Fruit fly (Drosophila melanogaster) whole organism, embryonic: Measurements from ENCODE around the gene dati.

Experiments used
- ATbp ChIP-seq: fragments of 200-800 bp; sonication (Bioruptor generic); optimal IDR thresholded peaks from 2 replicates; lab custom pipeline; 2017; ENCODE audit warnings: missing biosample characterization, mild to moderate bottlenecking, missing genetic modification characterization, missing genetic modification reagents
- Asciz ChIP-seq: fragments of 200-800 bp; sonication (Bioruptor generic); optimal IDR thresholded peaks from 2 replicates; lab custom pipeline; 2017; ENCODE audit warnings: missing biosample characterization, mild to moderate bottlenecking, missing genetic modification characterization, missing genetic modification reagents
- Awh ChIP-seq: fragments of 200-800 bp; sonication (Bioruptor generic); IDR thresholded peaks from 2 replicates; pipeline ENCODE4, ENCODE4 v1.3.6; 2022; ENCODE audit warnings: missing biosample characterization, missing genetic modification characterization
- BEAF-32 ChIP-seq: fragments of 200-800 bp; sonication (Bioruptor generic); optimal IDR thresholded peaks from 3 replicates; lab custom pipeline; 2017; ENCODE audit warnings: missing biosample characterization, missing genetic modification characterization, mild to moderate bottlenecking, moderate library complexity, missing genetic modification reagents
- C15 ChIP-seq: fragments of 200-800 bp; sonication (Bioruptor generic); IDR thresholded peaks from 3 replicates; pipeline ENCODE4 v1.3.6; 2022; ENCODE audit warnings: missing biosample characterization, missing genetic modification characterization
- CG10147 ChIP-seq: fragments of 200-800 bp; sonication (Bioruptor generic); optimal IDR thresholded peaks from 2 replicates; lab custom pipeline; 2019; ENCODE audit warnings: missing biosample characterization, mild to moderate bottlenecking, missing genetic modification characterization, moderate library complexity
- CG10654 ChIP-seq: fragments of 200-800 bp; sonication (Bioruptor generic); optimal IDR thresholded peaks from 2 replicates; lab custom pipeline; 2016; ENCODE audit warnings: missing biosample characterization, missing genetic modification characterization
- CG11093 ChIP-seq: fragments of 200-800 bp; sonication (Bioruptor generic); IDR thresholded peaks from 3 replicates; pipeline ENCODE4 v1.3.6; 2022; ENCODE audit warnings: missing biosample characterization, missing genetic modification characterization
- CG12942 ChIP-seq: fragments of 200-800 bp; sonication (Bioruptor generic); optimal IDR thresholded peaks from 3 replicates; lab custom pipeline; 2016; ENCODE audit warnings: missing biosample characterization, missing genetic modification characterization
- CG14441 ChIP-seq: fragments of 200-800 bp; sonication (Bioruptor generic); IDR thresholded peaks from 2 replicates; pipeline ENCODE4 v1.3.6; 2022; ENCODE audit warnings: missing biosample characterization, missing genetic modification characterization
- CG1647 ChIP-seq: fragments of 200-800 bp; sonication (Bioruptor generic); optimal IDR thresholded peaks from 3 replicates; lab custom pipeline; 2016; ENCODE audit warnings: missing biosample characterization, missing genetic modification characterization
- CG16779 ChIP-seq: fragments of 200-800 bp; sonication (Bioruptor generic); IDR thresholded peaks from 2 replicates; pipeline ENCODE4 v1.3.6; 2022; ENCODE audit warnings: missing biosample characterization, missing genetic modification characterization
- CG17328 ChIP-seq: fragments of 200-800 bp; sonication (Bioruptor generic); IDR thresholded peaks from 2 replicates; pipeline ENCODE4 v1.3.6; 2022; ENCODE audit warnings: missing biosample characterization, missing genetic modification characterization
- CG18599 ChIP-seq: fragments of 200-800 bp; sonication (Bioruptor generic); optimal IDR thresholded peaks from 3 replicates; lab custom pipeline; 2017; ENCODE audit warnings: missing biosample characterization, missing genetic modification characterization, mild to moderate bottlenecking, moderate library complexity, missing genetic modification reagents
- CG31441 ChIP-seq: fragments of 200-800 bp; sonication (Bioruptor generic); IDR thresholded peaks from 2 replicates; pipeline ENCODE4 v1.3.6; 2022; ENCODE audit warnings: missing biosample characterization, missing genetic modification characterization
- CG32772 ChIP-seq: fragments of 200-800 bp; sonication (Bioruptor generic); IDR thresholded peaks from 2 replicates; pipeline ENCODE4 v1.3.6; 2022; ENCODE audit warnings: missing biosample characterization, missing genetic modification characterization
- CG34422 ChIP-seq: fragments of 200-800 bp; sonication (Bioruptor generic); IDR thresholded peaks from 3 replicates; pipeline ENCODE4 v1.3.6; 2022; ENCODE audit warnings: missing biosample characterization, missing genetic modification characterization
- CG3726 ChIP-seq: fragments of 200-800 bp; sonication (Bioruptor generic); IDR thresholded peaks from 3 replicates; pipeline ENCODE4, ENCODE4 v1.3.6; 2022; ENCODE audit warnings: missing biosample characterization, missing genetic modification characterization
- CG4282 ChIP-seq: fragments of 200-800 bp; sonication (Bioruptor generic); optimal IDR thresholded peaks from 2 replicates; lab custom pipeline; 2016; ENCODE audit warnings: missing biosample characterization, missing genetic modification characterization
- CG4328 ChIP-seq: fragments of 200-800 bp; sonication (Bioruptor generic); optimal IDR thresholded peaks from 3 replicates; lab custom pipeline; 2017; ENCODE audit warnings: missing biosample characterization, missing genetic modification reagents, missing genetic modification characterization
- CG5180 ChIP-seq: fragments of 200-800 bp; sonication (Bioruptor generic); optimal IDR thresholded peaks from 3 replicates; lab custom pipeline; 2017; ENCODE audit warnings: missing biosample characterization, missing genetic modification characterization, mild to moderate bottlenecking, moderate library complexity, missing genetic modification reagents
- CG6175 ChIP-seq: fragments of 200-800 bp; sonication (Bioruptor generic); IDR thresholded peaks from 3 replicates; pipeline ENCODE4 v1.3.6; 2022; ENCODE audit warnings: missing biosample characterization, missing genetic modification characterization
- CG6654 ChIP-seq: fragments of 200-800 bp; sonication (Bioruptor generic); optimal IDR thresholded peaks from 2 replicates; lab custom pipeline; 2017; ENCODE audit warnings: missing biosample characterization, mild to moderate bottlenecking, missing genetic modification characterization
- CG6683 ChIP-seq: fragments of 200-800 bp; sonication (Bioruptor generic); optimal IDR thresholded peaks from 2 replicates; lab custom pipeline; 2017; ENCODE audit warnings: missing biosample characterization, mild to moderate bottlenecking, missing genetic modification characterization, missing genetic modification reagents
- CG6791 ChIP-seq: fragments of 200-800 bp; sonication (Bioruptor generic); IDR thresholded peaks from 3 replicates; pipeline ENCODE4 v1.3.6; 2022; ENCODE audit warnings: missing biosample characterization, missing genetic modification characterization; ENCODE audit not compliant: partially characterized antibody
- CG7987 ChIP-seq: fragments of 200-800 bp; sonication (Bioruptor generic); optimal IDR thresholded peaks from 2 replicates; lab custom pipeline; 2018; ENCODE audit warnings: missing biosample characterization, mild to moderate bottlenecking, missing genetic modification characterization, moderate library complexity
- CG8290 ChIP-seq, 3 experiments: fragments of 200-800 bp; sonication (Bioruptor generic); optimal IDR thresholded peaks; 2 replicates each; lab custom pipeline; 2016 to 2019; ENCODE audit warnings: missing biosample characterization in 3 of 3, missing genetic modification characterization in 3 of 3, mild to moderate bottlenecking in 2 of 3, moderate library complexity in 1 of 3
- CG8944 ChIP-seq: fragments of 200-800 bp; sonication (Bioruptor generic); optimal IDR thresholded peaks from 3 replicates; lab custom pipeline; 2016; ENCODE audit warnings: missing biosample characterization, missing genetic modification characterization
- CrebB ChIP-seq: fragments of 200-800 bp; sonication (Bioruptor generic); optimal IDR thresholded peaks from 3 replicates; lab custom pipeline; 2018; ENCODE audit warnings: missing biosample characterization, mild to moderate bottlenecking, missing genetic modification characterization
- Dbx ChIP-seq: fragments of 200-800 bp; sonication (Bioruptor generic); IDR thresholded peaks from 3 replicates; pipeline ENCODE4 v1.3.6; 2022; ENCODE audit warnings: missing biosample characterization, missing genetic modification characterization
- Dek ChIP-seq: fragments of 200-800 bp; sonication (Bioruptor generic); optimal IDR thresholded peaks from 3 replicates; lab custom pipeline; 2019; ENCODE audit warnings: missing biosample characterization, mild to moderate bottlenecking, missing genetic modification characterization, moderate library complexity
- E2f1 ChIP-seq: fragments of 200-800 bp; sonication (Bioruptor generic); IDR thresholded peaks from 2 replicates; pipeline ENCODE4 v1.3.6; 2022; ENCODE audit warnings: missing biosample characterization, missing genetic modification characterization
- Fer2 ChIP-seq: fragments of 200-800 bp; sonication (Bioruptor generic); optimal IDR thresholded peaks from 2 replicates; lab custom pipeline; 2018; ENCODE audit warnings: missing biosample characterization, mild to moderate bottlenecking, missing genetic modification characterization, moderate library complexity
- HLHmδ ChIP-seq: fragments of 200-800 bp; sonication (Bioruptor generic); optimal IDR thresholded peaks from 2 replicates; lab custom pipeline; 2018; ENCODE audit warnings: missing biosample characterization, mild to moderate bottlenecking, missing genetic modification characterization, moderate library complexity
- Hr3 ChIP-seq: fragments of 200-800 bp; sonication (Bioruptor generic); optimal IDR thresholded peaks from 3 replicates; lab custom pipeline; 2016; ENCODE audit warnings: missing biosample characterization, missing genetic modification characterization
- MBD-R2 ChIP-seq: fragments of 200-800 bp; sonication (Bioruptor generic); IDR thresholded peaks from 2 replicates; pipeline ENCODE4 v1.3.6; 2022; ENCODE audit warnings: missing biosample characterization, missing genetic modification characterization
- Oli ChIP-seq: fragments of 200-800 bp; sonication (Bioruptor generic); optimal IDR thresholded peaks from 2 replicates; lab custom pipeline; 2018; ENCODE audit warnings: missing biosample characterization, mild to moderate bottlenecking, missing genetic modification characterization, moderate library complexity
- Opbp ChIP-seq: fragments of 200-800 bp; sonication (Bioruptor generic); IDR thresholded peaks from 3 replicates; pipeline ENCODE4 v1.3.6; 2022; ENCODE audit warnings: missing biosample characterization, missing genetic modification characterization; ENCODE audit not compliant: partially characterized antibody
- Ptx1 ChIP-seq: fragments of 200-800 bp; sonication (Bioruptor generic); IDR thresholded peaks from 2 replicates; pipeline ENCODE4 v1.3.6; 2022; ENCODE audit warnings: missing biosample characterization, missing genetic modification characterization
- br ChIP-seq: fragments of >200 bp; optimal IDR thresholded peaks from 2 replicates; lab custom pipeline; 2017
- cato ChIP-seq: fragments of 200-800 bp; sonication (Bioruptor generic); optimal IDR thresholded peaks from 2 replicates; lab custom pipeline; 2016; ENCODE audit warnings: missing biosample characterization, missing genetic modification characterization, borderline replicate concordance
- ind ChIP-seq: fragments of 200-800 bp; sonication (Bioruptor generic); optimal IDR thresholded peaks from 3 replicates; lab custom pipeline; 2016; ENCODE audit warnings: missing biosample characterization, missing genetic modification characterization
- kay ChIP-seq: fragments of 200-800 bp; sonication (Bioruptor generic); optimal IDR thresholded peaks from 2 replicates; lab custom pipeline; 2016; ENCODE audit warnings: missing biosample characterization, missing genetic modification characterization
- ken ChIP-seq: fragments of 200-800 bp; sonication (Bioruptor generic); IDR thresholded peaks from 3 replicates; pipeline ENCODE4 v1.3.6; 2022; ENCODE audit warnings: missing biosample characterization, missing genetic modification characterization
- lmd ChIP-seq: fragments of 200-800 bp; sonication (Bioruptor generic); IDR thresholded peaks from 2 replicates; pipeline ENCODE4 v1.3.6; 2022; ENCODE audit warnings: missing biosample characterization, missing genetic modification characterization
- nom ChIP-seq: fragments of 200-800 bp; sonication (Bioruptor generic); optimal IDR thresholded peaks from 2 replicates; lab custom pipeline; 2017; ENCODE audit warnings: missing biosample characterization, missing genetic modification characterization, mild to moderate bottlenecking, moderate library complexity, missing genetic modification reagents
- ro ChIP-seq: fragments of 200-800 bp; sonication (Bioruptor generic); IDR thresholded peaks from 2 replicates; pipeline ENCODE4 v1.3.6; 2022; ENCODE audit warnings: missing biosample characterization, missing genetic modification characterization
- salm ChIP-seq: fragments of 200-800 bp; sonication (Bioruptor generic); optimal IDR thresholded peaks from 2 replicates; lab custom pipeline; 2018; ENCODE audit warnings: missing biosample characterization, mild to moderate bottlenecking, missing genetic modification characterization
- so ChIP-seq: fragments of 200-800 bp; sonication (Bioruptor generic); IDR thresholded peaks from 3 replicates; pipeline ENCODE4 v1.3.6; 2022; ENCODE audit warnings: missing biosample characterization, missing genetic modification characterization
- sqz ChIP-seq: fragments of 200-800 bp; sonication (Bioruptor generic); optimal IDR thresholded peaks from 3 replicates; lab custom pipeline; 2018; ENCODE audit warnings: missing biosample characterization, mild to moderate bottlenecking, missing genetic modification characterization
- twi ChIP-seq: fragments of 200-800 bp; optimal IDR thresholded peaks from 2 replicates; lab custom pipeline; 2019; ENCODE audit warnings: missing biosample characterization, mild to moderate bottlenecking, missing genetic modification characterization, moderate library complexity
- unpg ChIP-seq: fragments of 200-800 bp; sonication (Bioruptor generic); optimal IDR thresholded peaks from 3 replicates; lab custom pipeline; 2018; ENCODE audit warnings: missing biosample characterization, mild to moderate bottlenecking, missing genetic modification characterization, moderate library complexity

The dati gene

DNA sequence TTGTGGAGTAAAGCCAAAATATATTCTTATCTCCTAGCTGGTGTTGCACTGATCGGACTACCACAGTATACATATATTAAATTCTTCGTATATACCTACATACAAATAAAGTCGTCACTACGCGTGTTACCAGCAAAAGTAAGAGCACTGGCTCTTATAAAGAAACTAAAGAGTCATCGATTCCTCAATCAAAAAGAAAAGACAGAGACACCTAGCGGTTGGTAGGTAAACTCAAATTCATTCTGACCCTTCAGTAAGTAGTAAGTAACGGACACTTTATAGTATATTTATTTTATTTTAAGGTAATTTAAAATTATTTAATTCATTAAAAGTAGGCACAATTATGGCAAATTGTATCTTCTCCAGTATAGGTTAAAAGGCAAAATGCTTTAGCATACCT, 8.9 kb upstream of the dati start (continued):
- TF ChIP-seq cato (GFP tag; lab: Kevin White, UChicago) (no peak), Dbx (GFP tag; lab: Robert Waterston, UW) (no peak), Dek (tag; lab: Kevin White, UChicago) (no peak), lmd (GFP tag; lab: Robert Waterston, UW) (no peak), CG18599 (GFP tag; lab: Kevin White, UChicago) (peak; percentile 27), C15 (GFP tag; lab: Robert Waterston, UW) (no peak), kay (GFP tag; lab: Kevin White, UChicago) (no peak), CG4282 (GFP tag; lab: Kevin White, UChicago) (no peak), CG16779 (GFP tag; lab: Robert Waterston, UW) (no peak), twi (tag; lab: Kevin White, UChicago) (no peak), CG12942 (GFP tag; lab: Kevin White, UChicago) (no peak), CG10147 (GFP tag; lab: Kevin White, UChicago) (no peak), ro (GFP tag; lab: Robert Waterston, UW) (no peak), CG34422 (GFP tag; lab: Robert Waterston, UW) (no peak), Asciz (GFP tag; lab: Kevin White, UChicago) (peak; percentile 74), CG6654 (GFP tag; lab: Kevin White, UChicago) (peak; percentile 32), CG6683 (peak; percentile 36), MBD-R2 (GFP tag; lab: Robert Waterston, UW) (no peak), CG14441 (GFP tag; lab: Robert Waterston, UW) (no peak), nom (GFP tag; lab: Kevin White, UChicago) (peak; percentile 67), ATbp (GFP tag; lab: Kevin White, UChicago) (peak; percentile 57), ind (GFP tag; lab: Kevin White, UChicago) (no peak), Hr3 (no peak), CG17328 (GFP tag; lab: Robert Waterston, UW) (no peak), unpg (GFP tag; lab: Kevin White, UChicago) (peak; percentile 57), CG32772 (GFP tag; lab: Robert Waterston, UW) (no peak), CG8944 (GFP tag; lab: Kevin White, UChicago) (no peak), salm (no peak), Fer2 (tag; lab: Kevin White, UChicago) (no peak), Opbp (GFP tag; lab: Robert Waterston, UW) (no peak), CG4328 (peak; percentile 19), CG5180 (peak; percentile 57), Awh (no peak), HLHmδ (GFP tag; lab: Kevin White, UChicago) (no peak), CG8290 (GFP tag; optimal IDR thresholded peaks at IDR 0.05; lab: Kevin White, UChicago) (peak; percentile 40), CG8290 (tag; optimal IDR thresholded peaks at IDR 0.05; lab: Kevin White, UChicago) (no peak), CG1647 (no peak), CG7987 (GFP tag; lab: Kevin White, UChicago) (peak; percentile 70), CG11093 (GFP tag; lab: Robert Waterston, UW) (no peak), Oli (no peak), br (no peak), CG10654 (GFP tag; lab: Kevin White, UChicago) (peak; percentile 14), sqz (peak; percentile 75), BEAF-32 (GFP tag; lab: Kevin White, UChicago) (no peak), E2f1 (no peak), CG31441 (peak; percentile 50), Ptx1 (GFP tag; lab: Robert Waterston, UW) (no peak), CG6175 (GFP tag; lab: Robert Waterston, UW) (no peak), so (GFP tag; lab: Robert Waterston, UW) (no peak), CrebB (tag; lab: Kevin White, UChicago) (peak; percentile 28), CG3726 (GFP tag; lab: Robert Waterston, UW) (no peak), CG6791 (GFP tag; lab: Robert Waterston, UW) (no peak), ken (GFP tag; lab: Robert Waterston, UW) (no peak)
